Fruit fly (Drosophila melanogaster) Kc167 (cell line): ENCODE data around the gene CG3638.

ENCODE experiments used
- Myc ChIP-seq: fragments of >200 bp; optimal IDR thresholded peaks from 2 replicates; lab custom pipeline; 2017; ENCODE audit warnings: missing external identifiers
- Sin3A ChIP-seq: fragments of >200 bp; optimal IDR thresholded peaks from 2 replicates; lab custom pipeline; 2018; ENCODE audit warnings: missing external identifiers
- h ChIP-seq: fragments of >200 bp; optimal IDR thresholded peaks from 3 replicates; lab custom pipeline; 2018; ENCODE audit warnings: missing external identifiers
- insv ChIP-seq: fragments of >200 bp; optimal IDR thresholded peaks from 3 replicates; lab custom pipeline; 2018; ENCODE audit warnings: missing external identifiers
- psq ChIP-seq: fragments of >200 bp; optimal IDR thresholded peaks from 2 replicates; lab custom pipeline; 2017; ENCODE audit warnings: missing external identifiers
- ttk ChIP-seq: sonication (Bioruptor generic); optimal IDR thresholded peaks from 2 replicates; lab custom pipeline; 2017; ENCODE audit warnings: missing external identifiers

CG3638 gene

dm6 chrX:1236475-1236874 lies at the start of gene CG3638:
CG3638 (minus strand) TSS chrX:1236684.
- TF ChIP-seq h (lab: Kevin White, UChicago): no peak
- peak; percentile 24 for TF ChIP-seq psq
- no peak for TF ChIP-seq Sin3A (lab: Kevin White, UChicago)

dm6 chrX:1286136-1286535 lies 49.7 kb upstream of the CG3638 start:
- TF ChIP-seq h (lab: Kevin White, UChicago) (no peak), ttk (lab: Kevin White, UChicago) (no peak), Myc (lab: Kevin White, UChicago) (no peak)

- no peak for TF ChIP-seq Myc (lab: Kevin White, UChicago)
- TF ChIP-seq ttk (lab: Kevin White, UChicago): no peak
- no peak for TF ChIP-seq h (lab: Kevin White, UChicago)
- no peak for TF ChIP-seq psq
- no peak for TF ChIP-seq insv (lab: Kevin White, UChicago)
- TF ChIP-seq Sin3A (lab: Kevin White, UChicago): no peak
These were observed 48.8 kb upstream of the CG3638 start for dm6 chrX:1285273-1285672.

- TF ChIP-seq Sin3A (lab: Kevin White, UChicago): no peak
These were observed 47.8 kb upstream of the CG3638 start for dm6 chrX:1284238-1284637.

DNA sequence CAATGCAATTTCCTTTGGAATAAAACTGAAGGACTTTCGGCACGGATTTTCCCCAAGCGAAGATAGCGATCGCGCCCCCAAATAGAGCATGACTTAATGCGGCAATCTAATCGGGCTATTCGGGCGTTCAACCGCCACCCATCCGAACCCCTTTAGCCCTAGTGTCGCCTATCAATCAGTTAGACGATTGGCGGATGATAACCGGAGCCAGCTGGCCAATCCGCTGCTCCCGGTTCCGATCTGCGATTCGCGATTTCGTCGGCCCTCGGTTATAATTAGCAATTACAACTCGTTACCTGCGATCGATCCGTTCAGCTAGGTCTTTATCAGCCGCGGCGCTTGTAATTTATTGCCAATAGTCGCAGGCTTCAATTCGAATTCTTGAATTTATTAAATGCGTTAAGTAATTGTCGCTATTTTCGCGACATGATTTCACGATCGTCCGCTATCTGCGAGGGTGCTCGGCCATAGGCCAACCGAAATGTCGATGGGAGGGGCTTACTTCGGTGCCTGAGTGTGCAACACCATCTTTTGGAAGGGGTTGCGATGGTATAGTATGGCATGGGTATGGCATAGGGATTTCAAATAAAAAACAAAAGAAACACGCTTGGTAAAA lies 46.6 kb upstream of the CG3638 start:
- TF ChIP-seq h (lab: Kevin White, UChicago): no peak
- no peak for TF ChIP-seq insv (lab: Kevin White, UChicago)
- TF ChIP-seq ttk (lab: Kevin White, UChicago): no peak
- no peak for TF ChIP-seq Myc (lab: Kevin White, UChicago)
- TF ChIP-seq Sin3A (lab: Kevin White, UChicago): no peak
- no peak for TF ChIP-seq psq

DNA sequence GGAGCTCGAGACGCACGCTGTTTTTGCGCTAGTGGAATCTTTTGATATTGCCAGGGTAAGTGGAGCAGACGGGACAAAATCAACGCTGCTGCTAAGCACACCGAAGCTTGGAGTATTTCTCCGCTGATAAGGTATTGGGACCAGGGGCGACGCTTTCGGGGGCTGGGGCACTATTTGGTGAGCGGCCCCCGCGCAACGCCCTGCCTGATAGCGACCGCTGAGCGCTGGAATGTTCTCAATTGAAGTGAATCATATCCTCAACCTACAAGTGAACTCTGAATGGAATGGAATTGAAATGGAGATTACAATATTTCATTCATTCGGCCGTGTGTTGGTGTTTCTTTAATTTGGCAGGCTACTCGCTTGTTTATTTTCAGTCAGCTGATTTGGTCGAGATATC lies 45.9 kb upstream of the CG3638 start:
- TF ChIP-seq insv (lab: Kevin White, UChicago) (no peak), psq (no peak), Sin3A (lab: Kevin White, UChicago) (no peak), ttk (lab: Kevin White, UChicago) (no peak), Myc (lab: Kevin White, UChicago) (no peak), h (lab: Kevin White, UChicago) (no peak)

DNA sequence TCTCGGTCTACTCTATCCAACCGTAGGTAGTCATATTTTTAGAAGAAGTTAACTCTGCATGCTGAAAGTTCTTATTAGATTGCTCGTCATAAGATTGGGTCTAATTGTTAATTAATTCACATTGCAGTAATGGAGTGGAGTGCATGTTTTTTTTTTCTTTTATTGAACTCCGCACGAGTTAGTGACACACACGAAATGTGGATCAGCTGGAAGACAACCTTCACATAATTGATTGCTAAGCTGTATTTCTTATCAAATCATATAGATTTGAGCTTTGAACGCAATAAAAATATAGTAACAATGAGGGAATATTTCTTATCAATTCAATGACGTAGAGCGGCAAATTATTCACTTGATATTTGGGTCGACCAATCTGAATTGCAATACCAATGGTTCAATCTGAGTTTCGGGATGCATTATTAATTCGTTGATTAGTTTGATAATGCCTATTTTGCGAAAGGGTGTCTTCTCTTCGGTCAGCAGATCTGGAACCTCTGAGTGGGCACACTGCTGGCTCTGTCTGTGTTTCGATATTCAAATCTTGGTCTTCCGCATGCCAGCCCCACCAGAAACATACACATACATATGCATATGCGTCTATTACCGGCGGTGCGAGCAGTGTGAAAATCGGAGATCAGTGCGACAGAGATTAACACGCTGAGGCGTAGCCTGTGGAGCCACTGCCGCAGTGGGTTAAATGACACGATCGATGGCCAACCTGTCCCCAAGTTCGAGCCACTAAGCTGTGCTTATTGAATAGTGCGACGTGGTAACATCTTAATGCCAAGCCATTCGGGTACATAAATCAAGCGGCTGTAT lies 42.5 kb upstream of the CG3638 start:
- no peak for TF ChIP-seq ttk (lab: Kevin White, UChicago)
- TF ChIP-seq Myc (lab: Kevin White, UChicago): no peak
- TF ChIP-seq h (lab: Kevin White, UChicago): no peak
- TF ChIP-seq psq: no peak
- TF ChIP-seq Sin3A (lab: Kevin White, UChicago): no peak
- no peak for TF ChIP-seq insv (lab: Kevin White, UChicago)

DNA sequence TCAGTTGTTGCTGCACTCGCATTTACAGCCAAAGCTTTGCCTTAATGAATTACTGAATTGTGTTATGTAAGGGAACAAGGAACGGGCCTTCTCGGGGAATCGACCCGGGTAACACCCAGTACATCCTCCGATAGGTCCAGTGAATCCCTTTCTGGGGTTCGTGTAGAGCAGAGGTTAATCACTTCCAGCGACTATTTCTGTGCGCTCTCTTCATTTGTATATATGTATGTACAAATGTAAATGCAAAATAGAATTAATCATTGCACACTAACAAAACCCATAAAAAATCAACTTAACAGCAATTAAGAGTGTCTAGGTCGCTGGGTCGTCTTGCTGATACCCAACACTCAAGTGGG lies 41.0 kb upstream of the CG3638 start:
- TF ChIP-seq ttk (lab: Kevin White, UChicago) (no peak), Myc (lab: Kevin White, UChicago) (no peak), Sin3A (lab: Kevin White, UChicago) (no peak), psq (no peak), insv (lab: Kevin White, UChicago) (no peak), h (lab: Kevin White, UChicago) (no peak)

dm6 chrX:1276757-1277527 lies 40.5 kb upstream of the CG3638 start:
- no peak for TF ChIP-seq h (lab: Kevin White, UChicago)
- no peak for TF ChIP-seq psq

dm6 chrX:1276047-1276756 lies 39.7 kb upstream of the CG3638 start:
- no peak for TF ChIP-seq Myc (lab: Kevin White, UChicago)
- no peak for TF ChIP-seq ttk (lab: Kevin White, UChicago)
- no peak for TF ChIP-seq h (lab: Kevin White, UChicago)
- TF ChIP-seq Sin3A (lab: Kevin White, UChicago): no peak
- TF ChIP-seq insv (lab: Kevin White, UChicago): no peak
- TF ChIP-seq psq: no peak

DNA sequence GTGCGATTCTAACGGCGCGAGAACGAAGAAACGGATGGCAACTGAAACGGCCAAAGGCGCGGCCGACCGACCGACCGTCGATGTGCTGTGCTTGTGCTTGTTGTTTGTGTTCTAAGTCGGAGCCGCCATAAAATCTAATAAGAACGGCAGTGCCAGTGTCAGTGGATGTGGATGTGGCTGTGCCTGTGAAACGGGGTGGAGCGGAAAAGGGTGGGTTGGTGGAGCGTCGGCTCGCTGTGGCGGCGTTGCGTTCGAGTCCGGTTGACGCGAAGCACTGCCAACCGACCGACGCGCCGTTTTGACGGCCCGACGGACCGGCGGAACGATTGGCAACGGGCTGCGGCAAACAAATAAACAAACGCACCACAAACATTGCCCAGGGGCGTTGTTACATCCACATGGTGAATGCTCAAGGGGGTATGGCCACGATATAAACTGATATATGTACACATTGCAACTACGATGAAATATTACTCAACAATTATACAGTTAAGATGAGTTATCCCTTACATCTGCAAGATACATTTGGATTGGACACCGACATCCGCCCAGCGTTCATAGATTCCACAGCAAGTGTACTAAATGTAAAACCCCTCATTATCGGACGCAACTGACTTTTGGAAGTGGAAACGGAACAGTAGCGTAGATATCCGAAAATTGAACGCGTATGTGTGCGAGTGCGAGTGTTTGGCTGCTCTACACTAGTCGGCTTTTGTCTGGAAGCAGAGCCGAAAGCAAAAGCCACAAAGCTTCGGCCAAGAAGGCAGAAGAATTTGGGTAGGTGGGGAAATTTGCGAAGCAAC lies 38.7 kb upstream of the CG3638 start, which contains the start of gene Atf3:
TSS of gene Atf3 (minus strand) at position 267 of the 803 bp plus-strand sequence.
- no peak for TF ChIP-seq ttk (lab: Kevin White, UChicago)
- TF ChIP-seq psq: no peak
- no peak for TF ChIP-seq Myc (lab: Kevin White, UChicago)
- TF ChIP-seq Sin3A (lab: Kevin White, UChicago): no peak
- no peak for TF ChIP-seq h (lab: Kevin White, UChicago)
- TF ChIP-seq insv (lab: Kevin White, UChicago): no peak
